Worm (Caenorhabditis elegans) whole organism, L1 larva: ENCODE measurements around the gene nstp-6.

Experiments used
- ama-1 ChIP-seq: fragments of 150-350 bp; optimal IDR thresholded peaks from 2 replicates; lab custom pipeline; 2014
- dpl-1 ChIP-seq, 3 experiments: fragments of 150-350 bp in 2 of 3; sonication (generic microtip) in 1 of 3; optimal IDR thresholded peaks; 2 replicates each; lab custom pipeline; 2014 to 2017; ENCODE audit warnings: missing biosample characterization in 3 of 3, missing genetic modification characterization in 3 of 3, missing genetic modification reagents in 3 of 3
- efl-3 ChIP-seq: fragments of 200-800 bp; sonication (Bioruptor generic); optimal IDR thresholded peaks from 2 replicates; lab custom pipeline; 2018; ENCODE audit warnings: mild to moderate bottlenecking, missing genetic modification characterization, missing compliant biosample characterization
- fos-1 ChIP-seq: fragments of 150-350 bp; optimal IDR thresholded peaks from 2 replicates; lab custom pipeline; 2014; ENCODE audit warnings: missing biosample characterization, missing genetic modification characterization
- hlh-17 ChIP-seq: fragments of 200-800 bp; sonication (Bioruptor generic); optimal IDR thresholded peaks from 2 replicates; lab custom pipeline; 2018; ENCODE audit warnings: missing genetic modification characterization, mild to moderate bottlenecking, missing compliant biosample characterization, moderate library complexity, borderline replicate concordance
- lin-39 ChIP-seq: fragments of 150-350 bp; optimal IDR thresholded peaks from 2 replicates; lab custom pipeline; 2014; ENCODE audit warnings: missing biosample characterization, missing genetic modification reagents, missing genetic modification characterization
- mep-1 ChIP-seq: fragments of 150-350 bp; optimal IDR thresholded peaks from 2 replicates; lab custom pipeline; 2014; ENCODE audit warnings: missing biosample characterization, missing genetic modification characterization
- nhr-12 ChIP-seq: sonication (generic microtip); optimal IDR thresholded peaks from 2 replicates; lab custom pipeline; 2017; ENCODE audit warnings: missing biosample characterization, missing genetic modification characterization
- pqm-1 ChIP-seq: sonication (generic microtip); optimal IDR thresholded peaks from 3 replicates; lab custom pipeline; 2017; ENCODE audit warnings: missing biosample characterization, missing genetic modification characterization
- ztf-11 ChIP-seq, 2 experiments: sonication (generic microtip); optimal IDR thresholded peaks; 2 replicates each; lab custom pipeline; 2016 to 2017; ENCODE audit warnings: missing genetic modification characterization in 2 of 2, missing biosample characterization in 1 of 2, missing compliant biosample characterization in 1 of 2
- ztf-4 ChIP-seq: fragments of 150-350 bp; optimal IDR thresholded peaks from 2 replicates; lab custom pipeline; 2014; ENCODE audit warnings: missing biosample characterization, missing genetic modification characterization

DNA sequence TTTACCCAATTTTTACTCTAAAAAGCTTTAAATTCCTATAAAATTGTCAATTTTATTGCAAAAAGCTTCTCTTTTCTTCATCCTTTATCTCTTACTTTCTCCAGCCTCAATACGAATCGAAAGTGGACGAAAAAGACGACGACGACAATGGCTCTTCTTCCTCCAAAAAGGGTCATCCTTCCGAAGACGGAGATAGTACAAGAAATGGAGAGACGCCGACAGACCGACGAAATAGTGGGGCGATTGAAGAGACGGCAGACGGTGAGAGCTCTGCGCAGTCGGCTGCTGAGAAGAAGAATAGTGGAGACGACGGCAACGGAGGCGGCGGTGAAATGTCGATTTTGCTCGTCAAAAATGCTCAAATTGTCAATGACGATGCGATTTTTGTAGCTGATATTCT is 28.0 kb downstream of the nstp-6 start:
- TF ChIP-seq ama-1 (lab: Kevin White, UChicago) (no peak), dpl-1 (GFP tag; optimal IDR thresholded peaks at IDR 0.05; lab: Kevin White, UChicago) (peak; percentile 3 to 33 (median 29)), mep-1 (tag; lab: Kevin White, UChicago) (no peak), pqm-1 (no peak), fos-1 (tag; lab: Kevin White, UChicago) (no peak), efl-3 (no peak), hlh-17 (GFP tag; lab: Kevin White, UChicago) (no peak), ztf-4 (no peak), nhr-12 (no peak), lin-39 (tag; lab: Kevin White, UChicago) (no peak), ztf-11 (tag; optimal IDR thresholded peaks at IDR 0.05; lab: Kevin White, UChicago) (peak in 1 of 2 experiments; percentile 35)
